Fruit fly (Drosophila melanogaster) whole organism: ENCODE measurements around the gene RhoGEF4.

Experiments
- CG8478 ChIP-seq: fragments of >200 bp; optimal IDR thresholded peaks from 2 replicates; lab custom pipeline; 2018; ENCODE audit warnings: inconsistent platforms
- Dll ChIP-seq: fragments of >200 bp; optimal IDR thresholded peaks from 2 replicates; lab custom pipeline; 2017

dm6 chr3L:7328567-7329253 lies 5.5 kb upstream of the RhoGEF4 start, which contains the start of the genes mrva, CG42307 and mus312:
- TF ChIP-seq Dll (lab: Kevin White, UChicago) = no peak
- no peak for TF ChIP-seq CG8478 (lab: Kevin White, UChicago)
